Worm (Caenorhabditis elegans) whole organism, young adult: ENCODE measurements around the gene ZK666.1.

Experiments used
- B0035.1 ChIP-seq: sonication (generic microtip); optimal IDR thresholded peaks from 2 replicates; lab custom pipeline; 2016; ENCODE audit warnings: missing genetic modification characterization, mild to moderate bottlenecking, missing compliant biosample characterization, missing genotype, missing genetic modification reagents
- F52B5.7 ChIP-seq: sonication (generic microtip); optimal IDR thresholded peaks from 2 replicates; lab custom pipeline; 2016; ENCODE audit warnings: mild to moderate bottlenecking, missing genetic modification characterization, missing compliant biosample characterization
- bed-1 ChIP-seq: fragments of 200-800 bp; sonication (Bioruptor generic); IDR thresholded peaks from 2 replicates; pipeline ENCODE4 v1.3.6; 2022; ENCODE audit warnings: missing genetic modification reagents, missing genetic modification characterization, missing compliant biosample characterization
- dpff-1 ChIP-seq: sonication (generic microtip); optimal IDR thresholded peaks from 2 replicates; lab custom pipeline; 2017; ENCODE audit warnings: mild to moderate bottlenecking, missing genetic modification characterization, missing compliant biosample characterization
- ets-4 ChIP-seq: fragments of 200-800 bp; sonication (Bioruptor generic); optimal IDR thresholded peaks from 2 replicates; lab custom pipeline; 2018; ENCODE audit warnings: mild to moderate bottlenecking, missing genetic modification characterization, missing compliant biosample characterization
- pha-4 ChIP-seq: fragments of 150-350 bp; sonication (generic microtip); optimal IDR thresholded peaks from 2 replicates; lab custom pipeline; 2014; ENCODE audit warnings: missing biosample characterization, missing genetic modification reagents, missing genetic modification characterization
- ztf-22 ChIP-seq: fragments of 200-800 bp; sonication (Bioruptor generic); optimal IDR thresholded peaks from 2 replicates; lab custom pipeline; 2018; ENCODE audit warnings: mild to moderate bottlenecking, missing genetic modification characterization, moderate library complexity, missing compliant biosample characterization
- ztf-26 ChIP-seq: sonication (generic microtip); optimal IDR thresholded peaks from 2 replicates; lab custom pipeline; 2017; ENCODE audit warnings: missing genetic modification characterization, missing compliant biosample characterization

- TF ChIP-seq ztf-26 (tag; lab: Kevin White, UChicago) = peak; percentile 43
- TF ChIP-seq ets-4 = peak; percentile 23
- no peak for TF ChIP-seq pha-4
- TF ChIP-seq F52B5.7 (tag; lab: Kevin White, UChicago) = no peak
- no peak for TF ChIP-seq dpff-1 (tag; lab: Kevin White, UChicago)
- no peak for TF ChIP-seq bed-1 (GFP tag; lab: Robert Waterston, UW)
- no peak for TF ChIP-seq B0035.1 (tag; lab: Kevin White, UChicago)
- peak; percentile 80 for TF ChIP-seq ztf-22 (GFP tag; lab: Kevin White, UChicago)
These were observed 23.5 kb downstream of the ZK666.1 start, which contains the start of gene ZK673.2 for ce11 chrII:10447348-10448316.
